Fruit fly (Drosophila melanogaster) whole organism, larva: Measurements from ENCODE around the gene Uch.

Experiments used
- noc ChIP-seq: fragments of 200-800 bp; sonication (Bioruptor generic); optimal IDR thresholded peaks from 3 replicates; lab custom pipeline; 2019; ENCODE audit warnings: missing biosample characterization, mild to moderate bottlenecking, missing genetic modification characterization, moderate library complexity

Gene Uch

DNA sequence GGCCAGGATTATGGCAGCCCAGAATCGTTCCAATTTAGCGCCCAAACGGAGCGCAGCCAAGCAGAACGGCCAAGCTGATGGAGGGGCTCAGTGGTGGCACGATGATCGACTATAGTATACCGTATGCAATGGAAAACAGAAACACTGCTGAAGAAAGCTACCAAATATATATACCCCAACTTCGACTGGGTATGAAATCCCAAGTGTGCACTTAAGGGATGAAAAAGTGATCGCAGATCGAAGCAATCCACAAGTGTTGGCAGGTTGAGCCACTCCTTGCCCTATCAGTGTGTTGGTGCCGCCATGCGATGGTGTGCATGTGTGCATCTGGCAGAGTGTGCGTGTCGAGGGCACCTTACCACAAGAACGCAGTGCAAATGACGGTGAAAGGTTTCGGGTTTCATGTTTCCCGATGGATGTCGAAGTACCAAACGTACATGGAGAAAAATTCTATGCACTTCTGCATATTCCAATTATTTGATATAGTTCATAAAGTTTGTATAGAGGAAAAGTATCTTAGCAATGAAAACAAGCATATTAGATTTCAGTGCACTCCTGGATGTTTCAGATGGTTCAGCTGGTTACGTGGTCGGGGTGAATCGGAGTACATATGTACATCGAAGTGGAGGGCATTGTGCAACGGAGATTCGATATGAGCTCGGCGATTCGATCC lies 31.9 kb downstream of the Uch start:
- TF ChIP-seq noc (tag; lab: Kevin White, UChicago), result no peak

DNA sequence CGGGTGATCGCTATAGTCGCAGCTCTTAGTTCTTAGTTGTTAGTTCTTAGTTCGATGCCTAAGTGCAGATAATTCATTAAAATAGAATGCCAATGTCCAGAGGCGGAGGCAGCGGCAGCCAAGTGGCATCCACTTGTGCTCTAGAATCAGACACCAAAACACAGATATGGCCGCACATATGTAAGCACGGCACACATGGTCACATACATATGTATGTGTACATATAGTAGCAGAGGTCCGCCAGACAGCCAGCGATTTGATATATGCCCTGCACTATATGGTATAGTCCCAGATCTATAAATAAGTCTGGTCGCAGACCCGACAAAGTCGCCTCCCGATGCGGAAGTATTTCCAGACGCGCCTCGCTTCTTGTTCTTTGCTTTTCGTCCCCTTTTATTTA lies 33.3 kb downstream of the Uch start:
- no peak for TF ChIP-seq noc (tag; lab: Kevin White, UChicago)

DNA sequence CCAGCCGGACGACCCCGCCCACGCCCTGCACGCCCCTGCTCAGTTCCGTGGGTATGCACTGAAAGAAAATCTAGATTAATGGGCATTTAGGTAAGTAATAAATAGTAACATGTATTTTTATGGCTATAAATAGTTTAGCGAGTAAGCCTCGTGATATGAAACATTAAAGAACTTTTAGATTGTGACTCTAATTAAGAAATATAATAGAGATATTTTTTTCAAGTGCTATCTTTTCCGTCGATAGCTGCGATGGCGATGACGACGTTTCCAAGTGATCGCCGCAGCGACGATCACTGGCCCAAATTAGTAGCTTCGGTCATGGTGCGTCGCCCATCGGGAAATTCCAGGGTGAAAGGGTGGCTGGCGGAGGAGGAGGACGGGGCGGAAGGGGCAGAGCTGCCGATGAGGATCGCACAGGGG lies 33.9 kb downstream of the Uch start:
- TF ChIP-seq noc (tag; lab: Kevin White, UChicago), result peak; percentile 37

DNA sequence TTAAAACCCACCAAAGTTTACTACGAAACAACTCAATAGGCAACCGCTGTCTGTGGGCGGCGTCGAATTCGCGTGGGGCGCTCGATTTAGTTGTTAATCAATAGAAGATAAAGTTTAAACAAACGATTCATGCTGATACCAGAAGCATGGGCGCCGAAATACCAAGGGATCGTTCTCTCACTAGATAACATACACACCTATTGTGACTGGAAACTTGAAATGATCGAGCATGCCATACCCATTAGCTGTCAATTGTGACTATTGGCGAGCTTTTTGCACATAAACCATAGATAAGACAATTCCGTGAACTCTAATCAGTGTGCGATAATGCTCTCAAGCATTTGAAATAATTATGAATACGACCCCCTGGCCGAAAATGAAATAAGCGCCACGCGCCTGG lies 34.6 kb downstream of the Uch start:
- TF ChIP-seq noc (tag; lab: Kevin White, UChicago), result peak; percentile 64

DNA sequence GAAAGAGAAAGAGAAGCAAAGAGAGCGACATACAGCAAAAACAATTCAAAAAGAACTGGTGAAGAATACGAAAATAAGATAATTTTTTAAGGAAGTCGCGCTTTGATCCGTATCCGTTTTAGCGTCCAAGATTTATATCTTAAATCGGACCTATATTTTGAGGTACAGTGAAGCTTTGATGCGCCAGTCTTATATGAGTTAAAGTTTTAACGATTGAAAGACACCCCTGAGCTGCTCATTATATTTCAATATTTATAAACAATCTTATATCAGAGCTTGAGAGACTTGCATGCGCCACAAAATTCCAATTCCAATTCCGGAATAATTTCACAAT lies 35.2 kb downstream of the Uch start:
- TF ChIP-seq noc (tag; lab: Kevin White, UChicago), result no peak

DNA sequence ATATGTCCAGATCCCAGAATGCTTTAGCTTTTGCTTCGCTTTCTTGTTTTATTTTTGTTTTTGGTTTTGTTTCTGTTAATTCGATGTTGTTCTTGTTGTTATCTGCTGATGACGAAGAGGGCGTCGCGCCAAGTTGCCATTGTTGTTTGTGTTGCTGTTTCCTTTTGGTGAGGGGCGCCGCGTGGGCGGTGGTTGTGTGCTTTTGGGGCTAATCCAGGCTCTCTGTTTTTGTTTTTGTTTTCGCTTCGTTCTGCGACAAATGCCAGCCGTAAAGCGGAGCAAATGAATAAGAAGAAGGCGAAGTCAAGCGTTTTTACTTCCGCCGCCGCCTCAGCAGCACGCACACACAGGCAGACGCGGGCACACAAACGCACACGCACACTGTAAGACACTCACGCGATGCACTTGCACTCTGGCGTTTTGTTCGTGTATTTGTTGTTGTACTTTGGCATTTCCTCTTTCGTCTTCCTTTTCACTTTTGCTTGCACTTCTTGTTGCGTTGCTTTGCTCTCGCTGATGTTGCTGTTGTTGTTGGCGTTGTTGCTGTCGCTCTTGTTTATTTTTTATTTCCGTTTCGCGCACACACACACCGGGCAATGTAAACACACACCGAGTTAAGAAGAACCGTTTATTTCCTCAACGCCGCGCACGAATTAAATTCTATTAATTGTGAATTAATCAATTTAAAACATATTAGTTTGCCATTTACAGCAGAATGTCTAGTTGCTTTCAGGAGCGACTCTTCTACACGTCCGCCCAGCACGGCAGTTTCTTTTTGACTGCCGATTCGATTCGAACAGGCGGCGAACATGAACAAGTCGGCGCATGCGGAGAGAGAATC lies 35.8 kb downstream of the Uch start, which contains the start of gene aop:
Gene aop, minus strand, starts transcription at position 786 of the 841 bp plus-strand sequence.
- no peak for TF ChIP-seq noc (tag; lab: Kevin White, UChicago)

DNA sequence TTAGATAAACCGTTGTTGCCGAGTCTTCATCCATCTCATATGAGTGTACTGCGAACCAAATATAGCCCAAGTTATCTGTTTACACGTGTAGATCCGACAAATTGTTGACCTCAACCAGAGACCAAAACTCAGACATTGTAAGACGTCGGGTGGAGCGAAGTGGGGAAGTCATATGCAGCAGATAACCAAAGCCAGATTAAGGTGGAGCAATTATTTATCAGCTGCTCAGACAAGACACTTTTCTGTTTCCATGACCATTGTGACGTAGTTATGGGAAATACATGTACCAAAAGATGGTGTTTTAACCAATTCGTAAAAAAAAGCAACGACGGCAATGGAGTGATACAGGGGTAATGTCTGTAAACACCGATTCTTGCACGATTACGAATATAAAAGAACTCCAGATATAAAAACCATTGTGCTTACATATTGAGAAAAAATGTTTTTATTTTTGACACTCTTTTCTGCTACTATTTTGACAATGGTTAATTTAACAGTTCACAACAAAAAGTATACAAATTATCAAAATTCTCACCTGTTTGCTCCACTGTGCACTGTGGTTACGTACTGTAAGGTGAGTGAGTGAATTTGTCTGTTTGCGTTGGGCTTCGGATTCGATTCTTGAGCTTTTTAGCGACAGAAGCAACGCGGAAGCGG lies 36.6 kb downstream of the Uch start:
- peak; percentile 38 for TF ChIP-seq noc (tag; lab: Kevin White, UChicago)

DNA sequence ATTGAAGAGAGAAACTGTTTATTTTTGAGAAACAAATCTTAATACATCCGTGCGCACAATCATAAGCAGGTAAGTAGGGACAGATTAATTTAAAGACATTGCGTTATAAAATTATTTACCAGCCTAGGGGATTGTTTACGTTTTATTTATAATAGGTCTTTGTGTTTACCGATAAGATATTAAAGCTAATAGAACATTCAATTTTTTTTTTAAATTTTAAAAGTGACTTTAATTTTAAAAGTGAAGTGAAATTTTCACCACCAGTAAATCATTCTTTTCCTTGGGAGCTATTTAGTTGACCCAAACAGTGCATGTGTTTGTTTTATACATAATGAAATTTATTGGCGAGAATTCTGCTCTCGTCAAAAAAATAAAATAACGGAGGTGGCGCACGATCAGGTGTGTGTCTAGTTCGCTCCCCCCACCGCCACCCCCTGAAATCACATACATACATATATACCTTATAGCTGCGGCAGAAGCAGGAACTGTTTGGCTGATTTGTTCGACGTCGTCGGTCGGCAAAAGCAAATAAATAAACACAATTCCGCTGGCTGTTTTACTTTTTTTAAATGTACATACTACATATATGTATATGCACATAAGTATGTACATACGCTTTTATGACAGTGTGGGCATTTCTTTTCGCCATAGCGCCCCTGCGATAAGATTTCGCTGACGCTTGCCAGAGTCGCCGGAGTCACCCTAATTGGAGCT lies 37.9 kb downstream of the Uch start:
- TF ChIP-seq noc (tag; lab: Kevin White, UChicago), result peak; percentile 95

DNA sequence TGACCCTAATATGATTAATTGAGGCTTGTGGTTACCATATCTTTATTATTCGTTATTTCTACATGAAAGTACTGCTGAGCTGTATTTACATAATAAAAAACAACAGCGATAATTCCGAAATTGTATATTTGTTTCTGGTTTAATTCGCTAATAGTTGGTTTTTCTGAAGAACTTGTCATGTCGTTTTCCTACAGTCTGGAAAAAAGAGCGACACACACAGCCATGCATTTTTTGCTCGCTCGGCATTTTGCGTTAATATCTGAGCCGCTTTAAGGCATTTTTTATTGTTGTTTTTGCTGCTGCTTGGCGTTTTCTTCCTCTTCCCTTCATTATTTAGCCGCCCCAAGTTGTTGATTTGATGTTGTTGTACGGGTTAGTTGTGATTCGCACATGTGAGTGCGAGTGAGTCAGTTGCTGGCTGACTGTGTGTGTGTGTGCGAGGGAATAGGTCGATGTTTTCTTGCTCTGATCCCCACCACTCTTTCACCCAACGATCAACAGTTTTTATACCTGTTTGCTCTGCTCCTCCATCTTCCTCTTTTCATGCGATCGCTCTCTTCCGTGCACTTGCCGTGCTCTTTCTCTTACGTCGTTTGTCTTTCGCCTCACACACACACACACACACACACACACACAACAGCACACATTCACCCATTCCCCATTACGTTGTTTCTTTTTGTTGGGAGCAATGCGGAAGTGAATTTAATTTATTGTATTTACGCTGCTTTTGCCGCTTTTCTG lies 38.8 kb downstream of the Uch start:
- peak; percentile 41 for TF ChIP-seq noc (tag; lab: Kevin White, UChicago)

DNA sequence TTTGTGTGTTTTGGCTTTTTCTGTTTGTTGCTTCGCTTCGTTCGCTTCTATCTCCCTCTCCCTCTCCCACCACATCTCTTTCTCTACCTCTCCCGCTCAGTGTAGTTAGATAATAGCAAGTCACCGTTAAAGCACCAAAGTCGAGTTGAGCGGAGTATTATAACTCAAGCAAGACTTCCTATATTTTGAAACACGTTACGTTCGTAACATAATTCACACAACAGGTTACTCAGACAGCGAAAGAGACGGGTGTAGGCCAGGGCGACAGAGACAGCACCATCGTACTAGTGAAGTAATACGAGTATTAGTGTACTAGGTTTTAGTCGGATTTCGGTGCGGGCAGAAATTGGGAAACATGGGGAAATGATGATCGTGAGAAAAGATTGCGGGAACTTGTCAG lies 40.4 kb downstream of the Uch start:
- no peak for TF ChIP-seq noc (tag; lab: Kevin White, UChicago)

DNA sequence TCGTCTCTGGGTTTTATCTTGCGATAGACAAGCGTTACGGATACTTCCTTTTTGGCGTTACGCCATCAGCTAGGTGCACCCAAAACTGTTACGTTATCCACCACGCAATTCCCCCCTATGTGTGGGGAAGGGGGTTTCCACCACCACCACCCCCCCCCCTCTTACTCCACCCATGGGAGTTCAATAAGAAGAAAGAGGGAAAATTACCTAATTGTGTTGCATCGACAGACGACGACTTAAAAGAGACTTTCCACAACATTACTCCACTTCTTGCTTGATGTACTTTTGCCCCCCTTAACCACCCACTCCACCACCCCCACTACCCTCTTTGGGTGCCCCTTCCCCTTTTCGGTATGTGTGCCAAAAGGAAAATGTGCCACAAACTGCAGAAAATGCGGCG lies 40.8 kb downstream of the Uch start:
- no peak for TF ChIP-seq noc (tag; lab: Kevin White, UChicago)

DNA sequence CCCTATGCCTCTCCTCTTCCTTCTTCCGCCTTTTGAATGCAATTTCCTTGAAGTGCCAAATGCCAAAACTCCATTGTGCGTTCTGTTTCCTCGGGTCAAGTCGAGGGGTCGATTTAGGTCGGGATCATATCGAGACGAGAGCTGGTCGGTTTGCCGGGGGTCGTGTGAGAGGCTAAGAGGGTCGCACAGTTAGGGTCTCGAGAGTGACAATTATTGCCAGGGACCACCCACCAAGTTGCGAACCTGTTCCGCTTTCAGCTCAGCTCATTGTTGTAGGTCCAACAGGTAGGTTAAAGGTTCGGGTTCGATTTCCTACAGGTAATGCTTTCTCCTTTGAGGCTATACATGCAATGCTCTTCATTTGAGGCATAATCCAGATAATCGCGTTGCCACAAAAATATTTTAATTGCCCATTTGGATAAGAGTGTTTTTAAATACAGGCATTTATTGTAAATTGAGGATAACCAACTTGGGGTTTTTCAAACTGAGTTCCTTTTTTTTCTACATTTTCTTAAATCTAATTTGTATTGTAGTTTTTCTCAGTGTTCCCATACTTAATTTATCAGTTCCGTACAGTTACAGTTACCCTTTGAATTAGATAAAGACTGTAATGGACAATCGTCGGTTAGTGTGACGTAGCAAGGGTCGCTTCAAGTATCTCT lies 41.4 kb downstream of the Uch start:
- TF ChIP-seq noc (tag; lab: Kevin White, UChicago), result no peak

DNA sequence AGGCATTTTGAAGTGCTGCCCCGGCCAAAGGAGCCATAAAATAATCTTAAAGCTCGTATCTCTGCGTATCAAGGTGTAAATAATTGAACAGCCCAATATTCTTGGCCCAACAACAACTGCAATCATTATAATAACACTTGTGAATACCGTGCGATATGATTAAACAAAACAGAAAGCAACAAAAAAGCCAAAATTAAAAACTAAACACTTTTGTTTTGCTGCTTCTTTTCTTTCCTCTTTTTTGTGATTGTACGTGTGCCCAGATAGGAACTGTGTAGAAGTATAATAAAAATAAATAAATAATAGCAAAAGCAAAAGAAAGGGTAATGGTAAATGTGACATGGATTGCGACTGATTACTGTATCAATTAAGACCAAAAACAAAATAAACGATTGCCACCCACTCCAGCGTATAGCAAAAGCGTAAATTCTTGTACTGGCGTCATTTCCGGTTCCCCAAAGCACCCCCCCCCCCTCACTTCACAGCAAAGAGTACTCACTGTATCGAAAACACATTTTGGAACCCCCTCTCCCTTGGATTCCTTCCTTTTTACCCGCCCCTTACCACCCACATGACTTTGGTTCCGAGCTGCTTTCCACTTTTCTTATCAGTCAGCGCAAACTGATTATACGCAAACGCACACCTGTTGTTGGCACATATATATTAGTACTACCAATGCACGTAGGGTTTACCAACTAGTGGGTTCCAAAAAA lies 42.5 kb downstream of the Uch start:
- TF ChIP-seq noc (tag; lab: Kevin White, UChicago), result peak; percentile 75

DNA sequence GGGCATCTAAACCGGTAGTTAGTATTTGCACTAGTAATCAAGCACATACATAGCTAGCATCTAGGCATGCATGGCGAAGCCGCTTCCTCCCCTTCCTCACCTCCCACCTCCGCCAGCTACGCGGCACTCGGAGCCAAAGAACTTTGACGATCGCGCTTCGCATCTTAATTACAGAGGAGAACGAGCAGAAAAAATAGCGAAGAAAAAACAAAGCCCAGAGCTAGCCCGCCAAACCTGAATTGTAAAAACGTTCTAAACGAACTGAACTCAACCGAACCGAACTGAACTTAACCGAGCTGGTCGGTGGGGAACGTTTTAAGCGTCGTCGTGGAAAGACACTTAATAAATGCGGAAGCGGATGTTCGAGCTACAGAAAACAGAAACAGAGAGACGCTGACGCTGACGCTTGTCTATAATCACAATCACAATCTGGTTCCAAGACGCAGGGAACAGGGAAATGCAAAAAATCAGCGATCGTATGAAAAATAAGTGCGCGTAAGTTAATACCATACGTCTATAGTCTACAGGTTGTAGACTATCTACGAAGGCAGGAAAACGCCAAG lies 45.0 kb downstream of the Uch start:
- no peak for TF ChIP-seq noc (tag; lab: Kevin White, UChicago)
